Worm (Caenorhabditis elegans): ENCODE measurements around the gene R03D7.2.

DNA sequence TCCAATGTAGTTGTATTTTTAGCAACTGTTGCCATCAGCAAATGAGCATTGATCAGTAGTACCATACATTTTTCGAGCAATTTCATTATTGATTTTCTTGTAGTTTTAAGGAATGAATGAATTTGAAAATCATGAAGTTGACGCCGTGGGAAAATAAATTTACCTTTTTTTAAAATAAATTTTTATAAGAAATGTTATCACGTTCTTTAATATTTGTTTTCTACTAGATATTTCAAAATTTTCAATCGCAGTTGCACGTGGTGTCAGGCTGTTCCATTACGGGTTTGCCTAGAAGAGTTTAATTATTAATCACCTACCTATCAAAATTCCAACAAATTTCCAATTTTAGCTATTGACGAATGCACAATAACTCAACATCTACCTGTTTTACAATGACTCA is 21.8 kb upstream of the R03D7.2 start, which contains the start of gene R03D7.8:
- TF ChIP-seq ztf-11 (tag; optimal IDR thresholded peaks at IDR 0.05) (no peak), jun-1 (tag; optimal IDR thresholded peaks at IDR 0.05) (no peak), fkh-10 (GFP tag; optimal IDR thresholded peaks at IDR 0.05) (no peak), nhr-47 (tag; optimal IDR thresholded peaks at IDR 0.05) (no peak), pqm-1 (tag; optimal IDR thresholded peaks at IDR 0.05) (no peak), skn-1 (tag; optimal IDR thresholded peaks at IDR 0.05) (no peak), elt-2 (tag; optimal IDR thresholded peaks at IDR 0.05) (no peak), aly-2 (tag; optimal IDR thresholded peaks at IDR 0.05) (no peak), lin-14 (GFP tag; optimal IDR thresholded peaks at IDR 0.05) (no peak), nhr-11 (tag; optimal IDR thresholded peaks at IDR 0.05) (no peak), zag-1 (tag; optimal IDR thresholded peaks at IDR 0.05) (no peak)
